Fruit fly (Drosophila melanogaster) S2 (cell line): Measurements from ENCODE around the gene CG4598.

ENCODE experiments used
- CG8478 ChIP-seq: fragments of >200 bp; optimal IDR thresholded peaks from 2 replicates; lab custom pipeline; 2018
- CTCF ChIP-seq, 2 experiments: fragments of >200 bp; optimal IDR thresholded peaks; 2 replicates each; lab custom pipeline; 2018

DNA sequence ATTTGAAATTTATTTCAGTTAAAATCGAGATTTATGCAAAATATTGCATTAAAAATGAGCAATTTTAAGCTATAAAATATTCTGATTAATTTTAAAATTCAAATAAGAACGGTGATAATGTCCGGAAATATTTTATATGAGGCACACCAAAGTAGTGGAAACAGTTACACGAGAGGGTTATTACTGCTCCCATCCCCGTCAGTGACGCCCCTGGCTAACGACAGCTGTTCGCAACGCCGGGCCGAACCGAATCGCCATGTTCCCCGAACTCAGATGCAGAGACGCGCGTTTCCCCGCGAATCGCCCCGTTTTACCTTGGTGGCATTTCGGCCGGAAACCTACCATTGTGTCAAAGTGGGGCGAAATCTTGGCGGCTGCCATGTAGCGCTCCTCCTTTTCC, 6.6 kb upstream of the CG4598 start:
- TF ChIP-seq CTCF (optimal IDR thresholded peaks at IDR 0.05; lab: Kevin White, UChicago) (no peak), CG8478 (lab: Kevin White, UChicago) (no peak)
